Worm (Caenorhabditis elegans) whole organism, L2 larva: Measurements from ENCODE around the gene efr-3.

ENCODE experiments used
- C34F6.9 ChIP-seq: fragments of 150-350 bp; optimal IDR thresholded peaks from 2 replicates; lab custom pipeline; 2014; ENCODE audit warnings: missing biosample characterization, missing genetic modification characterization
- elt-3 ChIP-seq: sonication (generic microtip); optimal IDR thresholded peaks from 2 replicates; lab custom pipeline; 2017; ENCODE audit warnings: missing biosample characterization, missing genetic modification characterization
- mdl-1 ChIP-seq, 2 experiments: fragments of 150-350 bp in 1 of 2; sonication (generic microtip) in 1 of 2; optimal IDR thresholded peaks; 2 replicates each; lab custom pipeline; 2017; ENCODE audit warnings: missing biosample characterization in 2 of 2, missing genetic modification characterization in 2 of 2
- nhr-11 ChIP-seq: fragments of 150-350 bp; optimal IDR thresholded peaks from 2 replicates; lab custom pipeline; 2014; ENCODE audit warnings: missing biosample characterization, missing genetic modification characterization
- unc-39 ChIP-seq: fragments of 150-350 bp; optimal IDR thresholded peaks from 2 replicates; lab custom pipeline; 2014; ENCODE audit warnings: missing biosample characterization, missing genetic modification characterization
- unc-62 ChIP-seq: fragments of 150-350 bp; optimal IDR thresholded peaks from 2 replicates; lab custom pipeline; 2014; ENCODE audit warnings: missing biosample characterization, missing genetic modification reagents, missing genetic modification characterization
- zag-1 ChIP-seq: fragments of 150-350 bp; optimal IDR thresholded peaks from 2 replicates; lab custom pipeline; 2014; ENCODE audit warnings: missing biosample characterization, missing genetic modification characterization
- ztf-11 ChIP-seq: sonication (generic microtip); optimal IDR thresholded peaks from 2 replicates; lab custom pipeline; 2017; ENCODE audit warnings: missing biosample characterization, missing genetic modification characterization

ce11 chrII:6327317-6327716 is 6.4 kb upstream of the efr-3 start:
- TF ChIP-seq unc-39 (no peak), C34F6.9 (tag; lab: Kevin White, UChicago) (no peak), elt-3 (tag; lab: Kevin White, UChicago) (no peak), ztf-11 (tag; lab: Kevin White, UChicago) (no peak), unc-62 (GFP tag; lab: Kevin White, UChicago) (no peak), zag-1 (tag; lab: Kevin White, UChicago) (no peak), nhr-11 (tag; lab: Kevin White, UChicago) (no peak), mdl-1 (tag; optimal IDR thresholded peaks at IDR 0.05; lab: Kevin White, UChicago) (no peak)
